Worm (Caenorhabditis elegans) whole organism, late embryonic: ENCODE results near the gene C33D9.8.

Source experiments
- C38D4.7 ChIP-seq: fragments of 200-800 bp; sonication (Bioruptor generic); optimal IDR thresholded peaks from 2 replicates; lab custom pipeline; 2018; ENCODE audit warnings: mild to moderate bottlenecking, missing genetic modification characterization, moderate library complexity, missing compliant biosample characterization
- K02D7.2 ChIP-seq: sonication (generic microtip); optimal IDR thresholded peaks from 2 replicates; lab custom pipeline; 2017; ENCODE audit warnings: mild to moderate bottlenecking, missing genetic modification characterization, missing compliant biosample characterization
- K09A11.1 ChIP-seq: sonication (generic microtip); optimal IDR thresholded peaks from 2 replicates; lab custom pipeline; 2017; ENCODE audit warnings: antibody characterized with exemption, mild to moderate bottlenecking, missing genetic modification characterization, missing compliant biosample characterization; ENCODE audit not compliant: insufficient read depth
- T23F11.4 ChIP-seq: fragments of 200-800 bp; sonication (Bioruptor generic); optimal IDR thresholded peaks from 2 replicates; lab custom pipeline; 2018; ENCODE audit warnings: mild to moderate bottlenecking, missing genetic modification characterization, missing compliant biosample characterization
- Y22D7AL.16 ChIP-seq: sonication (generic microtip); optimal IDR thresholded peaks from 2 replicates; lab custom pipeline; 2016; ENCODE audit warnings: missing genetic modification characterization, missing compliant biosample characterization
- ama-1 ChIP-seq: fragments of 150-350 bp; optimal IDR thresholded peaks from 2 replicates; lab custom pipeline; 2014
- ceh-14 ChIP-seq: sonication (generic microtip); optimal IDR thresholded peaks from 2 replicates; lab custom pipeline; 2016; ENCODE audit warnings: missing genotype, missing genetic modification characterization, missing compliant biosample characterization
- ceh-18 ChIP-seq: sonication (generic microtip); optimal IDR thresholded peaks from 2 replicates; lab custom pipeline; 2016; ENCODE audit warnings: missing genetic modification characterization, missing compliant biosample characterization
- ceh-19 ChIP-seq: fragments of 200-800 bp; sonication (Bioruptor generic); optimal IDR thresholded peaks from 2 replicates; lab custom pipeline; 2018; ENCODE audit warnings: mild to moderate bottlenecking, missing genetic modification characterization, missing compliant biosample characterization
- ceh-2 ChIP-seq: sonication (generic microtip); optimal IDR thresholded peaks from 2 replicates; lab custom pipeline; 2016; ENCODE audit warnings: missing genotype, missing genetic modification characterization, missing compliant biosample characterization
- ceh-22 ChIP-seq: sonication (generic microtip); optimal IDR thresholded peaks from 2 replicates; lab custom pipeline; 2017; ENCODE audit warnings: missing biosample characterization, missing genetic modification characterization
- ceh-24 ChIP-seq: sonication (generic microtip); optimal IDR thresholded peaks from 2 replicates; lab custom pipeline; 2016; ENCODE audit warnings: mild to moderate bottlenecking, missing genetic modification characterization, missing compliant biosample characterization
- ceh-30 ChIP-seq: fragments of 150-350 bp; optimal IDR thresholded peaks from 2 replicates; lab custom pipeline; 2014; ENCODE audit warnings: missing biosample characterization, missing genetic modification characterization
- ceh-31 ChIP-seq: sonication (generic microtip); optimal IDR thresholded peaks from 2 replicates; lab custom pipeline; 2016; ENCODE audit warnings: missing genetic modification characterization, missing compliant biosample characterization
- ceh-9 ChIP-seq: sonication (generic microtip); optimal IDR thresholded peaks from 2 replicates; lab custom pipeline; 2016; ENCODE audit warnings: mild to moderate bottlenecking, missing genetic modification characterization, inconsistent platforms, missing compliant biosample characterization
- che-1 ChIP-seq: sonication (generic microtip); optimal IDR thresholded peaks from 2 replicates; lab custom pipeline; 2016; ENCODE audit warnings: mild to moderate bottlenecking, missing genetic modification characterization, missing compliant biosample characterization
- dmd-4 ChIP-seq: sonication (generic microtip); optimal IDR thresholded peaks from 2 replicates; lab custom pipeline; 2016; ENCODE audit warnings: borderline replicate concordance, missing genetic modification characterization, missing compliant biosample characterization
- ets-4 ChIP-seq: sonication (generic microtip); optimal IDR thresholded peaks from 2 replicates; lab custom pipeline; 2016; ENCODE audit warnings: missing genetic modification characterization, missing compliant biosample characterization
- fkh-10 ChIP-seq: fragments of 150-350 bp; optimal IDR thresholded peaks from 2 replicates; lab custom pipeline; 2014; ENCODE audit warnings: missing biosample characterization, missing genetic modification reagents, missing genetic modification characterization
- fkh-6 ChIP-seq: sonication (generic microtip); optimal IDR thresholded peaks from 2 replicates; lab custom pipeline; 2016; ENCODE audit warnings: missing genetic modification characterization, missing compliant biosample characterization
- hlh-13 ChIP-seq: fragments of 200-800 bp; sonication (Bioruptor generic); optimal IDR thresholded peaks from 2 replicates; lab custom pipeline; 2018; ENCODE audit warnings: mild to moderate bottlenecking, missing genetic modification characterization, missing compliant biosample characterization
- hlh-15 ChIP-seq: sonication (generic microtip); optimal IDR thresholded peaks from 2 replicates; lab custom pipeline; 2016; ENCODE audit warnings: missing genetic modification characterization, missing compliant biosample characterization
- hlh-30 ChIP-seq: sonication (generic microtip); optimal IDR thresholded peaks from 2 replicates; lab custom pipeline; 2017; ENCODE audit warnings: antibody characterized with exemption, missing genetic modification characterization, missing compliant biosample characterization; ENCODE audit not compliant: insufficient read depth
- hlh-6 ChIP-seq: sonication (generic microtip); optimal IDR thresholded peaks from 2 replicates; lab custom pipeline; 2016; ENCODE audit warnings: missing genotype, missing genetic modification characterization, missing compliant biosample characterization
- hlh-8 ChIP-seq: sonication (generic microtip); optimal IDR thresholded peaks from 2 replicates; lab custom pipeline; 2016; ENCODE audit warnings: missing genotype, missing genetic modification characterization, missing compliant biosample characterization
- madf-2 ChIP-seq: sonication (generic microtip); optimal IDR thresholded peaks from 2 replicates; lab custom pipeline; 2017; ENCODE audit warnings: missing genetic modification characterization, missing compliant biosample characterization
- mec-3 ChIP-seq: sonication (generic microtip); optimal IDR thresholded peaks from 2 replicates; lab custom pipeline; 2016; ENCODE audit warnings: borderline replicate concordance, missing genetic modification characterization, missing compliant biosample characterization
- nfya-1 ChIP-seq: sonication (generic microtip); optimal IDR thresholded peaks from 2 replicates; lab custom pipeline; 2017; ENCODE audit warnings: missing genetic modification characterization, mild to moderate bottlenecking, missing compliant biosample characterization, antibody characterized with exemption, moderate library complexity
- nhr-11 ChIP-seq: fragments of 150-350 bp; optimal IDR thresholded peaks from 2 replicates; lab custom pipeline; 2014; ENCODE audit warnings: missing biosample characterization, missing genetic modification characterization
- nhr-232 ChIP-seq: sonication (generic microtip); optimal IDR thresholded peaks from 2 replicates; lab custom pipeline; 2016; ENCODE audit warnings: missing genetic modification characterization, missing compliant biosample characterization
- pag-3 ChIP-seq: sonication (generic microtip); optimal IDR thresholded peaks from 2 replicates; lab custom pipeline; 2016; ENCODE audit warnings: missing compliant biosample characterization, missing genetic modification characterization, borderline replicate concordance
- pha-2 ChIP-seq: sonication (generic microtip); optimal IDR thresholded peaks from 2 replicates; lab custom pipeline; 2017; ENCODE audit warnings: mild to moderate bottlenecking, missing genetic modification characterization, missing compliant biosample characterization
- pha-4 ChIP-seq: fragments of 150-350 bp; optimal IDR thresholded peaks from 2 replicates; lab custom pipeline; 2018; ENCODE audit warnings: missing biosample characterization, missing genetic modification reagents, missing genetic modification characterization
- ref-2 ChIP-seq: sonication (generic microtip); optimal IDR thresholded peaks from 2 replicates; lab custom pipeline; 2016; ENCODE audit warnings: missing genetic modification characterization, missing compliant biosample characterization
- sdc-2 ChIP-seq: sonication (generic microtip); optimal IDR thresholded peaks from 2 replicates; lab custom pipeline; 2016; ENCODE audit warnings: missing genotype, missing genetic modification characterization, missing compliant biosample characterization
- syd-9 ChIP-seq: sonication (generic microtip); optimal IDR thresholded peaks from 2 replicates; lab custom pipeline; 2016; ENCODE audit warnings: mild to moderate bottlenecking, missing genetic modification characterization, moderate library complexity, missing compliant biosample characterization
- tbx-2 ChIP-seq: sonication (generic microtip); optimal IDR thresholded peaks from 2 replicates; lab custom pipeline; 2016; ENCODE audit warnings: missing genetic modification characterization, missing compliant biosample characterization
- unc-42 ChIP-seq: sonication (generic microtip); optimal IDR thresholded peaks from 2 replicates; lab custom pipeline; 2016; ENCODE audit warnings: missing genotype, missing genetic modification characterization, missing compliant biosample characterization
- unc-55 ChIP-seq: sonication (generic microtip); optimal IDR thresholded peaks from 2 replicates; lab custom pipeline; 2017; ENCODE audit warnings: missing biosample characterization, missing genetic modification reagents, missing genetic modification characterization
- zip-5 ChIP-seq: sonication (generic microtip); optimal IDR thresholded peaks from 2 replicates; lab custom pipeline; 2016; ENCODE audit warnings: missing genetic modification characterization, missing compliant biosample characterization

C33D9.8 gene

DNA sequence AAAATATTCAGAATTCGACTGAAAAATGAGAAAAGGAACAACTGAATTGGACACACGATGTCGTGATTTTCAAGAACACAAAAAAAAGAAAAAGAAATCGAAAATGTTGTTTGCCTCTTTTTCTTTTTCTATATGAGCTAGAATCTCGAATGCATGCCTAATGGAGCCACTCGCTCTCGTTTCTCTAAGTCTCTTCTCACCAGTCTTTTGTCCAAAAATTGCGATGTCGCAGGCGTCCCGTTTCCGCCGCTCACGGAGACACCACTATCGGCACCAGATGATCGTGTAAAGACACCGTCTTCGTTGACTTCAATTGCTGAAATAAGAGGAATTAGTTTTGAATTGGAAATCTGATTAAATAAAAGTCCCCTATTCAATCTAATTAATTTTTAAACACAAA lies 27.9 kb downstream of the C33D9.8 start:
- TF ChIP-seq syd-9 (tag; lab: Kevin White, UChicago) (no peak), ceh-14 (tag; lab: Kevin White, UChicago) (peak; percentile 4), ama-1 (no peak), ceh-30 (no peak), ets-4 (no peak), nfya-1 (tag; lab: Kevin White, UChicago) (peak; percentile 25), hlh-8 (tag; lab: Kevin White, UChicago) (no peak), madf-2 (tag; lab: Kevin White, UChicago) (no peak), ceh-18 (tag; lab: Kevin White, UChicago) (no peak), ref-2 (tag; lab: Kevin White, UChicago) (no peak), hlh-30 (tag; lab: Kevin White, UChicago) (no peak), unc-42 (tag; lab: Kevin White, UChicago) (peak; percentile 35), dmd-4 (tag; lab: Kevin White, UChicago) (no peak), nhr-11 (tag; lab: Kevin White, UChicago) (no peak), C38D4.7 (no peak), tbx-2 (no peak), Y22D7AL.16 (tag; lab: Kevin White, UChicago) (no peak), ceh-31 (tag; lab: Kevin White, UChicago) (peak; percentile 17)

ce11 chrIV:8757729-8758128 lies 28.8 kb downstream of the C33D9.8 start:
- TF ChIP-seq ceh-18 (tag; lab: Kevin White, UChicago) (peak; percentile 14), unc-42 (tag; lab: Kevin White, UChicago) (peak; percentile 19), ceh-9 (tag; lab: Kevin White, UChicago) (no peak)

- TF ChIP-seq ref-2 (tag; lab: Kevin White, UChicago) (no peak), nhr-232 (tag; lab: Kevin White, UChicago) (no peak), ceh-30 (no peak), zip-5 (no peak), pha-4 (tag; lab: Kevin White, UChicago) (no peak), hlh-13 (GFP tag; lab: Kevin White, UChicago) (no peak), pag-3 (tag; lab: Kevin White, UChicago) (no peak), ama-1 (no peak), sdc-2 (tag; lab: Kevin White, UChicago) (no peak), hlh-6 (no peak), ceh-22 (tag; lab: Kevin White, UChicago) (no peak)
These were observed 31.8 kb downstream of the C33D9.8 start, which contains the start of gene elli-1 for ce11 chrIV:8754727-8755126. TSS of gene elli-1 (minus strand) at chrIV:8754827.

- TF ChIP-seq fkh-6 = no peak
- no peak for TF ChIP-seq unc-55 (GFP tag; lab: Kevin White, UChicago)
- no peak for TF ChIP-seq hlh-6
- no peak for TF ChIP-seq pha-2 (tag; lab: Kevin White, UChicago)
- TF ChIP-seq ceh-24 (tag; lab: Kevin White, UChicago) = no peak
- no peak for TF ChIP-seq mec-3
- TF ChIP-seq ceh-30 = no peak
These were observed 32.4 kb downstream of the C33D9.8 start for ce11 chrIV:8754146-8754545.

DNA sequence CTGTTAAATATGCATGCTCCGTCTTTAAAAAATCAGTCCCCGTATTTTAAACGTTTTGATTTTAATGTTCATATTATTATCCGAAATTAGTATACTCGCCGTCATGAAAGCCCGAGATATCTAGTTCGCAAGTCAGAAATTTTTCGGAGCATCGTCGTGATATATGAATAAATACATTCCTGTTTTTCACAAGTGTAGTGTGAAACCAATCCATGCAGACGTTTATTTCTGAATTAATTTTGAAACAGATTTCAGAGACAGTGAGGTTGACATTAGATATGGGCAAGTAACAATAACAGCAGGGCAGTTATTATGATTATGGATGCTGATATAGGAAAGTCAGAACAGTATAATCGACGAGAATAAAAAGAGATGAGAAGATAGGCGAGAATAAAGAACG lies 34.1 kb downstream of the C33D9.8 start:
- TF ChIP-seq ceh-2 (tag; lab: Kevin White, UChicago) (no peak), fkh-10 (GFP tag; lab: Kevin White, UChicago) (no peak), K09A11.1 (tag; lab: Kevin White, UChicago) (no peak), ceh-22 (tag; lab: Kevin White, UChicago) (no peak), fkh-6 (no peak), T23F11.4 (GFP tag; lab: Kevin White, UChicago) (no peak), unc-55 (GFP tag; lab: Kevin White, UChicago) (no peak), hlh-15 (tag; lab: Kevin White, UChicago) (no peak), madf-2 (tag; lab: Kevin White, UChicago) (no peak), pha-4 (tag; lab: Kevin White, UChicago) (no peak), che-1 (tag; lab: Kevin White, UChicago) (no peak), ceh-19 (GFP tag; lab: Kevin White, UChicago) (no peak), nhr-232 (tag; lab: Kevin White, UChicago) (no peak), K02D7.2 (tag; lab: Kevin White, UChicago) (no peak)
- TF ChIP-seq, all 69 proteins: peak for 0
